Worm (Caenorhabditis elegans) whole organism, L1 larva: ENCODE results near the gene F43E12.1.

ENCODE experiments used
- F16B12.6 ChIP-seq: fragments of 150-350 bp; optimal IDR thresholded peaks from 2 replicates; lab custom pipeline; 2014; ENCODE audit warnings: missing biosample characterization, missing genetic modification characterization
- blmp-1 ChIP-seq: fragments of 150-350 bp; optimal IDR thresholded peaks from 2 replicates; lab custom pipeline; 2014; ENCODE audit warnings: missing biosample characterization, missing genetic modification characterization
- ceh-63 ChIP-seq: fragments of 200-800 bp; sonication (Bioruptor generic); optimal IDR thresholded peaks from 2 replicates; lab custom pipeline; 2018; ENCODE audit warnings: mild to moderate bottlenecking, missing genetic modification characterization, missing compliant biosample characterization
- ceh-82 ChIP-seq, 3 experiments: fragments of 150-350 bp in 1 of 3; sonication (generic microtip) in 2 of 3; optimal IDR thresholded peaks; 2 replicates each; lab custom pipeline; 2014 to 2017; ENCODE audit warnings: missing biosample characterization in 3 of 3, missing genetic modification characterization in 3 of 3
- dsc-1 ChIP-seq: sonication (generic microtip); optimal IDR thresholded peaks from 2 replicates; lab custom pipeline; 2016; ENCODE audit warnings: mild to moderate bottlenecking, missing genetic modification characterization, missing compliant biosample characterization
- efl-1 ChIP-seq, 4 experiments: fragments of 150-350 bp; optimal IDR thresholded peaks in 3 of 4; peaks in 1 of 4; 1 replicate in 1 of 4; 2 replicates in 3 of 4; lab custom pipeline; 2014; ENCODE audit warnings: missing biosample characterization in 2 of 4, missing genetic modification characterization in 2 of 4, missing genetic modification reagents in 2 of 4
- efl-3 ChIP-seq: fragments of 200-800 bp; sonication (Bioruptor generic); optimal IDR thresholded peaks from 2 replicates; lab custom pipeline; 2018; ENCODE audit warnings: mild to moderate bottlenecking, missing genetic modification characterization, missing compliant biosample characterization
- egl-13 ChIP-seq: sonication (generic microtip); optimal IDR thresholded peaks from 2 replicates; lab custom pipeline; 2016; ENCODE audit warnings: missing genotype, missing genetic modification reagents, missing genetic modification characterization, missing compliant biosample characterization
- egl-27 ChIP-seq, 2 experiments: fragments of 150-350 bp in 1 of 2; sonication (generic microtip); optimal IDR thresholded peaks; 3 replicates each; lab custom pipeline; 2017 to 2018; ENCODE audit warnings: missing biosample characterization in 2 of 2, missing genetic modification characterization in 2 of 2, missing genetic modification reagents in 2 of 2
- elt-2 ChIP-seq: sonication (generic microtip); optimal IDR thresholded peaks from 2 replicates; lab custom pipeline; 2016; ENCODE audit warnings: missing genetic modification characterization, mild to moderate bottlenecking, inconsistent platforms, missing compliant biosample characterization, missing genetic modification reagents
- elt-3 ChIP-seq, 6 experiments: fragments of 150-350 bp in 1 of 6; sonication (generic microtip); optimal IDR thresholded peaks; 2 replicates each; lab custom pipeline; 2017 to 2018; ENCODE audit warnings: missing biosample characterization in 6 of 6, missing genetic modification characterization in 6 of 6, inconsistent platforms in 1 of 6
- fkh-8 ChIP-seq: sonication (generic microtip); optimal IDR thresholded peaks from 2 replicates; lab custom pipeline; 2016; ENCODE audit warnings: mild to moderate bottlenecking, missing genetic modification characterization, missing compliant biosample characterization
- fos-1 ChIP-seq: fragments of 150-350 bp; optimal IDR thresholded peaks from 2 replicates; lab custom pipeline; 2014; ENCODE audit warnings: missing biosample characterization, missing genetic modification characterization
- grh-1 ChIP-seq: fragments of 200-800 bp; sonication (Bioruptor generic); IDR thresholded peaks from 2 replicates; pipeline ENCODE4 v1.3.6; 2022; ENCODE audit warnings: missing genetic modification reagents, missing genetic modification characterization, missing compliant biosample characterization
- lin-13 ChIP-seq: fragments of 150-350 bp; optimal IDR thresholded peaks from 2 replicates; lab custom pipeline; 2014; ENCODE audit warnings: missing biosample characterization, missing genetic modification reagents, missing genetic modification characterization
- lin-14 ChIP-seq: fragments of 200-800 bp; sonication (Bioruptor generic); optimal IDR thresholded peaks from 2 replicates; lab custom pipeline; 2018; ENCODE audit warnings: mild to moderate bottlenecking, missing genetic modification characterization, moderate library complexity, missing compliant biosample characterization
- lin-15B ChIP-seq: fragments of 150-350 bp; sonication (generic microtip); optimal IDR thresholded peaks from 3 replicates; lab custom pipeline; 2014; ENCODE audit warnings: missing biosample characterization, missing genetic modification characterization
- lin-35 ChIP-seq, 2 experiments: fragments of 150-350 bp; optimal IDR thresholded peaks; 2 replicates each; lab custom pipeline; 2014; ENCODE audit warnings: missing biosample characterization in 2 of 2, missing genetic modification characterization in 2 of 2, missing genetic modification reagents in 2 of 2
- lir-3 ChIP-seq: sonication (generic microtip); optimal IDR thresholded peaks from 2 replicates; lab custom pipeline; 2016; ENCODE audit warnings: mild to moderate bottlenecking, missing genetic modification characterization, moderate library complexity, missing compliant biosample characterization; ENCODE audit not compliant: poor library complexity
- lsy-2 ChIP-seq, 2 experiments: fragments of 150-350 bp; optimal IDR thresholded peaks; 2 replicates each; lab custom pipeline; 2014; ENCODE audit warnings: missing biosample characterization in 2 of 2, missing genetic modification characterization in 2 of 2
- mdl-1 ChIP-seq, 2 experiments: fragments of 150-350 bp; optimal IDR thresholded peaks; 2 replicates each; lab custom pipeline; 2014 to 2017; ENCODE audit warnings: missing biosample characterization in 2 of 2, missing genetic modification characterization in 2 of 2, inconsistent platforms in 1 of 2
- mep-1 ChIP-seq: fragments of 150-350 bp; optimal IDR thresholded peaks from 2 replicates; lab custom pipeline; 2014; ENCODE audit warnings: missing biosample characterization, missing genetic modification characterization
- nhr-47 ChIP-seq: sonication (generic microtip); optimal IDR thresholded peaks from 2 replicates; lab custom pipeline; 2016; ENCODE audit warnings: mild to moderate bottlenecking, missing genetic modification characterization, moderate library complexity, missing compliant biosample characterization
- nhr-71 ChIP-seq: sonication (generic microtip); optimal IDR thresholded peaks from 2 replicates; lab custom pipeline; 2016; ENCODE audit warnings: mild to moderate bottlenecking, missing genetic modification characterization, moderate library complexity, missing compliant biosample characterization
- nhr-77 ChIP-seq: fragments of 150-350 bp; optimal IDR thresholded peaks from 2 replicates; lab custom pipeline; 2014; ENCODE audit warnings: missing biosample characterization, missing genetic modification characterization
- nhr-90 ChIP-seq: sonication (generic microtip); optimal IDR thresholded peaks from 2 replicates; lab custom pipeline; 2016; ENCODE audit warnings: mild to moderate bottlenecking, missing genetic modification characterization, missing compliant biosample characterization; ENCODE audit not compliant: poor library complexity
- pag-3 ChIP-seq: sonication (generic microtip); optimal IDR thresholded peaks from 2 replicates; lab custom pipeline; 2017; ENCODE audit warnings: missing genetic modification characterization, mild to moderate bottlenecking, missing compliant biosample characterization, antibody characterized with exemption, borderline replicate concordance; ENCODE audit not compliant: insufficient read depth
- pax-3 ChIP-seq: fragments of 200-800 bp; sonication (Bioruptor generic); optimal IDR thresholded peaks from 2 replicates; lab custom pipeline; 2018; ENCODE audit warnings: mild to moderate bottlenecking, missing genetic modification characterization, moderate library complexity, missing compliant biosample characterization
- skn-1 ChIP-seq: fragments of 150-350 bp; optimal IDR thresholded peaks from 2 replicates; lab custom pipeline; 2014; ENCODE audit warnings: missing biosample characterization, missing genetic modification characterization
- snpc-4 ChIP-seq: fragments of 150-350 bp; optimal IDR thresholded peaks from 2 replicates; lab custom pipeline; 2014; ENCODE audit warnings: missing biosample characterization, missing genetic modification characterization
- snu-23 ChIP-seq: sonication (generic microtip); optimal IDR thresholded peaks from 2 replicates; lab custom pipeline; 2016; ENCODE audit warnings: missing genetic modification characterization, missing compliant biosample characterization
- sox-4 ChIP-seq: sonication (generic microtip); optimal IDR thresholded peaks from 2 replicates; lab custom pipeline; 2016; ENCODE audit warnings: missing genetic modification characterization, missing compliant biosample characterization
- tbx-2 ChIP-seq: sonication (generic microtip); optimal IDR thresholded peaks from 2 replicates; lab custom pipeline; 2016; ENCODE audit warnings: missing genetic modification characterization, missing compliant biosample characterization
- unc-30 ChIP-seq: sonication (generic microtip); optimal IDR thresholded peaks from 2 replicates; lab custom pipeline; 2017; ENCODE audit warnings: missing biosample characterization, missing genetic modification characterization
- unc-62 ChIP-seq: fragments of 150-350 bp; optimal IDR thresholded peaks from 2 replicates; lab custom pipeline; 2014; ENCODE audit warnings: missing biosample characterization, missing genetic modification reagents, missing genetic modification characterization
- xbp-1 ChIP-seq: sonication (generic microtip); optimal IDR thresholded peaks from 2 replicates; lab custom pipeline; 2016; ENCODE audit warnings: missing genetic modification characterization, missing compliant biosample characterization
- zag-1 ChIP-seq: fragments of 150-350 bp; optimal IDR thresholded peaks from 2 replicates; lab custom pipeline; 2014; ENCODE audit warnings: missing biosample characterization, missing genetic modification characterization

The F43E12.1 gene

DNA sequence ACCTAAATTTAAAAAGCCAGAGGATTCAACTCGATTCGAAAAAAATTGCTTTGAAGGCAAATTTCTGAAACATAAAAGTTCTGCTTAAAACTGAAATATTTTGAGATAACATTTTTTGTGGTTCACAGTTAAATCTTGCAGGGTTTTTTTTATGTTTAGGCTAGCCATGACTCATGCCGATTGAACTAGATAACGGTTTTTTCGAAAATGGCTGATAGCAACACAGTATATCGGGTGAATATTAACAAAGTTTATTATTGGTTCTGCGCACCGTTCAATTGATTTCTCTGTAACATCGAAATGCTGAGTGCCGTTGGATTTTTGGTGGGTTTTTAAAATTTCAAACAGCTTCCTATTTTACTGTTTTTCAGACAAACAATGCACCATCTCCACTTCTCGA is at the start of gene F43E12.1:
TSS of gene F43E12.1 (plus strand) at position 301 of the 400 bp plus-strand sequence.
- TF ChIP-seq lin-13: no peak
- no peak for TF ChIP-seq lin-35 (GFP tag; optimal IDR thresholded peaks at IDR 0.05; lab: Kevin White, UChicago)
- TF ChIP-seq lin-15B: no peak
- TF ChIP-seq fos-1 (tag; lab: Kevin White, UChicago): no peak
- no peak for TF ChIP-seq ceh-63

- TF ChIP-seq egl-13 (tag; lab: Kevin White, UChicago) (peak; percentile 46), snpc-4 (tag; lab: Kevin White, UChicago) (no peak), unc-62 (GFP tag; lab: Kevin White, UChicago) (no peak), unc-30 (no peak), nhr-47 (tag; lab: Kevin White, UChicago) (peak; percentile 40), efl-1 (optimal IDR thresholded peaks at IDR 0.05; lab: Kevin White, UChicago) (no peak), efl-1 (GFP tag; optimal IDR thresholded peaks at IDR 0.05 in 1 of 2; lab: Kevin White, UChicago) (peak in 1 of 2 experiments; percentile 51), nhr-77 (tag; lab: Kevin White, UChicago) (no peak), pax-3 (tag; lab: Kevin White, UChicago) (peak; percentile 69), dsc-1 (tag; lab: Kevin White, UChicago) (peak; percentile 96), fkh-8 (tag; lab: Kevin White, UChicago) (peak; percentile 57), sox-4 (tag; lab: Kevin White, UChicago) (peak; percentile 44)
- TF ChIP-seq, all 84 proteins: peak for 7
Measured at ce11 chrX:7128615-7129014, 48.8 kb upstream of the F43E12.1 start.

ce11 chrX:7129460-7129859 is 48.0 kb upstream of the F43E12.1 start:
- TF ChIP-seq lin-14 (peak; percentile 85), blmp-1 (peak; percentile 86), lin-35 (GFP tag; optimal IDR thresholded peaks at IDR 0.05; lab: Kevin White, UChicago) (peak in 1 of 2 experiments; percentile 24), nhr-71 (peak; percentile 11), fkh-8 (tag; lab: Kevin White, UChicago) (no peak), mep-1 (tag; lab: Kevin White, UChicago) (peak; percentile 17), skn-1 (peak; percentile 14), lsy-2 (tag; optimal IDR thresholded peaks at IDR 0.05; lab: Kevin White, UChicago) (peak in 1 of 2 experiments; percentile 5), tbx-2 (no peak), efl-1 (optimal IDR thresholded peaks at IDR 0.05; lab: Kevin White, UChicago) (no peak), efl-1 (GFP tag; optimal IDR thresholded peaks at IDR 0.05 in 1 of 2; lab: Kevin White, UChicago) (peak in 1 of 2 experiments; percentile 49), zag-1 (no peak), egl-27 (tag; optimal IDR thresholded peaks at IDR 0.05; lab: Kevin White, UChicago) (no peak), mdl-1 (tag; optimal IDR thresholded peaks at IDR 0.05; lab: Kevin White, UChicago) (peak in 1 of 2 experiments; percentile 77), elt-3 (tag; optimal IDR thresholded peaks at IDR 0.05; lab: Kevin White, UChicago) (peak in 1 of 6 experiments; percentile 11), snu-23 (GFP tag; lab: Kevin White, UChicago) (peak; percentile 11)

- TF ChIP-seq xbp-1 (tag; lab: Kevin White, UChicago): no peak
- TF ChIP-seq pag-3: no peak
- no peak for TF ChIP-seq lir-3
- no peak for TF ChIP-seq mep-1 (tag; lab: Kevin White, UChicago)
- TF ChIP-seq grh-1: no peak
- TF ChIP-seq F16B12.6 (tag; lab: Kevin White, UChicago): no peak
- TF ChIP-seq efl-3 (GFP tag; lab: Kevin White, UChicago): no peak
- TF ChIP-seq mdl-1 (tag; optimal IDR thresholded peaks at IDR 0.05; lab: Kevin White, UChicago): no peak
Measured at ce11 chrX:7131206-7131605, 46.2 kb upstream of the F43E12.1 start.

ce11 chrX:7139614-7140013 is 37.8 kb upstream of the F43E12.1 start, which contains the start of gene clec-86:
clec-86 (plus strand) TSS chrX:7139875.
- TF ChIP-seq elt-2 (peak; percentile 89), ceh-82 (tag; optimal IDR thresholded peaks at IDR 0.05; lab: Kevin White, UChicago) (no peak), dsc-1 (tag; lab: Kevin White, UChicago) (peak; percentile 42), nhr-71 (peak; percentile 31), nhr-90 (tag; lab: Kevin White, UChicago) (peak; percentile 16)
